Worm (Caenorhabditis elegans) whole organism, young adult: ENCODE measurements around the gene Y94H6A.3.
A peak's percentile ranks its signal among the peaks of the same experiment; 100 is the strongest.

ENCODE experiments used
- Y56A3A.18 ChIP-seq: fragments of 200-800 bp; sonication (Bioruptor generic); IDR thresholded peaks from 2 replicates; pipeline ENCODE4 v1.3.6; 2022; ENCODE audit warnings: missing genetic modification reagents, missing genetic modification characterization, missing compliant biosample characterization
- bed-2 ChIP-seq: fragments of 200-800 bp; sonication (Bioruptor generic); IDR thresholded peaks from 2 replicates; pipeline ENCODE4 v1.3.6; 2022; ENCODE audit warnings: missing genetic modification reagents, missing genetic modification characterization, missing compliant biosample characterization
- efl-1 ChIP-seq: fragments of 150-350 bp; optimal IDR thresholded peaks from 2 replicates; lab custom pipeline; 2014; ENCODE audit warnings: missing biosample characterization, missing genetic modification reagents, missing genetic modification characterization
- hrde-1 ChIP-seq: sonication (generic microtip); optimal IDR thresholded peaks from 2 replicates; lab custom pipeline; 2016; ENCODE audit warnings: missing genetic modification characterization, mild to moderate bottlenecking, missing compliant biosample characterization, moderate library complexity, missing genotype, missing genetic modification reagents, borderline replicate concordance
- nfyb-1 ChIP-seq: fragments of 200-800 bp; sonication (Bioruptor generic); IDR thresholded peaks from 2 replicates; pipeline ENCODE4 v1.3.6; 2022; ENCODE audit warnings: missing genetic modification reagents, missing genetic modification characterization, missing compliant biosample characterization
- nhr-90 ChIP-seq: sonication (generic microtip); optimal IDR thresholded peaks from 2 replicates; lab custom pipeline; 2016; ENCODE audit warnings: missing genotype, mild to moderate bottlenecking, missing genetic modification characterization, missing compliant biosample characterization
- repo-1 ChIP-seq: sonication (generic microtip); optimal IDR thresholded peaks from 2 replicates; lab custom pipeline; 2017; ENCODE audit warnings: mild to moderate bottlenecking, missing genetic modification characterization, missing compliant biosample characterization
- sea-2 ChIP-seq: fragments of 200-800 bp; sonication (Bioruptor generic); IDR thresholded peaks from 2 replicates; pipeline ENCODE4 v1.3.6; 2022; ENCODE audit warnings: missing genetic modification characterization, missing compliant biosample characterization
- snpc-4 ChIP-seq, 5 experiments: fragments of 150-350 bp in 1 of 5; sonication (generic microtip) in 4 of 5; optimal IDR thresholded peaks; 2 replicates each; lab custom pipeline; 2014 to 2018; ENCODE audit warnings: missing genetic modification characterization in 5 of 5, missing biosample characterization in 3 of 5, antibody characterized with exemption in 2 of 5, mild to moderate bottlenecking in 2 of 5, missing compliant biosample characterization in 2 of 5, missing genotype in 2 of 5, moderate library complexity in 2 of 5, missing genetic modification reagents in 1 of 5
- ztf-25 ChIP-seq: fragments of 200-800 bp; sonication (Bioruptor generic); IDR thresholded peaks from 2 replicates; pipeline ENCODE4 v1.3.6; 2022; ENCODE audit warnings: missing genetic modification reagents, missing genetic modification characterization, missing compliant biosample characterization

- TF ChIP-seq snpc-4 (GFP tag; optimal IDR thresholded peaks at IDR 0.05; lab: Kevin White, UChicago), result peak; percentile 49
- TF ChIP-seq snpc-4 (tag; optimal IDR thresholded peaks at IDR 0.05; lab: Kevin White, UChicago), result peak in 1 of 4 experiments; percentile 27
- TF ChIP-seq ztf-25, result peak; percentile 82
- no peak for TF ChIP-seq repo-1 (tag; lab: Kevin White, UChicago)
- TF ChIP-seq nhr-90, result peak; percentile 74
- no peak for TF ChIP-seq efl-1 (GFP tag; lab: Kevin White, UChicago)
- no peak for TF ChIP-seq Y56A3A.18 (GFP tag; lab: Robert Waterston, UW)
- TF ChIP-seq sea-2, result no peak
- TF ChIP-seq bed-2 (GFP tag; lab: Robert Waterston, UW), result no peak
- peak; percentile 28 for TF ChIP-seq hrde-1 (tag; lab: Kevin White, UChicago)
- TF ChIP-seq nfyb-1 (GFP tag; lab: Robert Waterston, UW), result no peak
Observed at ce11 chrIV:2663953-2664900, 12.1 kb upstream of the Y94H6A.3 start, which contains the start of gene Y69A2AR.31.
